Worm (Caenorhabditis elegans): ENCODE results near the gene F31E3.2.

Gene F31E3.2

DNA sequence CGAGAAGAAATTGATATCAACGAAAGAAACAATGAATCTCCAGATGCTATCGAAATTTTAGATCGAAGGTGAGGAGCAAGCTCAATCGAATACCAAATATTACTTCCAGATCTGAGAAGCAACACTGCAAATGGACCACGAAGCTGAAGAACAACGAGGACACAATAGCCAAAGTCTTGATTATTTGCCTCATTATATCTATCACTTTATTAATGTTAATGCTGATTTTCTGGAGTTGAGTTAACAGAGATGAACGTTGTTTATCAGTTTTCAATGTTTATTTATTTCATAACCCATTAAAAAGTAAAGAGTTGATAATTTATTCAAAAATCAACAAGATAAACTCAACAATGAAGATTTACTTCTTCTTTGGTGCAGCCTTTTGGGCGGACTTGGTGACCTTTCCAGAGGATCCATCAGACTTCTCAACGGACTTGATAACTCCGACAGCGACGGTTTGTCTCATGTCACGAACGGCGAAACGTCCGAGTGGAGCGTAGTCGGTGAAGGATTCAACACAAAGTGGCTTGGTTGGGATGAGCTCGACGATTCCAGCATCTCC lies 3.9 kb upstream of the F31E3.2 start:
- peak; percentile 9 for TF ChIP-seq nhr-71 (tag; optimal IDR thresholded peaks at IDR 0.05)
- no peak for TF ChIP-seq lin-35 (GFP tag; optimal IDR thresholded peaks at IDR 0.05)
- peak; percentile 29 for TF ChIP-seq nhr-47 (tag; optimal IDR thresholded peaks at IDR 0.05)
- TF ChIP-seq aly-2 (tag; optimal IDR thresholded peaks at IDR 0.05): peak; percentile 91
- TF ChIP-seq ama-1 (optimal IDR thresholded peaks at IDR 0.05): peak; percentile 33
- peak; percentile 19 for TF ChIP-seq nhr-90 (tag; optimal IDR thresholded peaks at IDR 0.05; ENCODE audit: poor library complexity)
- TF ChIP-seq lsy-2 (tag; optimal IDR thresholded peaks at IDR 0.05): peak in 1 of 2 experiments; percentile 53
- peak; percentile 2 for TF ChIP-seq rnt-1 (tag; optimal IDR thresholded peaks at IDR 0.05)
- peak; percentile 18 for TF ChIP-seq efl-1 (optimal IDR thresholded peaks at IDR 0.05)
- peak in 1 of 2 experiments; percentile 81 for TF ChIP-seq efl-1 (GFP tag; optimal IDR thresholded peaks at IDR 0.05 in 1 of 2)
- TF ChIP-seq pqm-1 (tag; optimal IDR thresholded peaks at IDR 0.05): no peak
- no peak for TF ChIP-seq jun-1 (tag; optimal IDR thresholded peaks at IDR 0.05)

ce11 chrIII:6970744-6971143 lies 3.0 kb upstream of the F31E3.2 start:
- TF ChIP-seq nhr-11 (tag; optimal IDR thresholded peaks at IDR 0.05) (no peak), swsn-7 (tag; optimal IDR thresholded peaks at IDR 0.05) (no peak), rnt-1 (tag; optimal IDR thresholded peaks at IDR 0.05) (peak; percentile 8), C16A3.4 (tag; optimal IDR thresholded peaks at IDR 0.05) (no peak), lin-15B (tag; optimal IDR thresholded peaks at IDR 0.05) (no peak), unc-98 (GFP tag; IDR thresholded peaks at IDR 0.05) (no peak), egl-27 (tag; optimal IDR thresholded peaks at IDR 0.05) (no peak), alr-1 (tag; optimal IDR thresholded peaks at IDR 0.05; ENCODE audit: borderline replicate concordance) (no peak), skn-1 (tag; optimal IDR thresholded peaks at IDR 0.05) (no peak)

ce11 chrIII:6971662-6972284 lies 2.0 kb upstream of the F31E3.2 start, which contains the start of the genes eef-1A.1 and rfc-4:
TSS of gene eef-1A.1 (minus strand) at chrIII:6971712.
TSS of gene rfc-4 (plus strand) at chrIII:6972253.
- TF ChIP-seq sptf-1 (tag; optimal IDR thresholded peaks at IDR 0.05) (no peak), rnt-1 (tag; optimal IDR thresholded peaks at IDR 0.05) (peak; percentile 96), elt-2 (tag; optimal IDR thresholded peaks at IDR 0.05) (peak; percentile 59), nhr-90 (tag; optimal IDR thresholded peaks at IDR 0.05; ENCODE audit: poor library complexity) (peak; percentile 97), aha-1 (tag; optimal IDR thresholded peaks at IDR 0.05) (peak; percentile 82), alr-1 (tag; optimal IDR thresholded peaks at IDR 0.05; ENCODE audit: borderline replicate concordance) (no peak), mab-9 (GFP tag; IDR thresholded peaks at IDR 0.05) (peak; percentile 80), aly-2 (tag; optimal IDR thresholded peaks at IDR 0.05) (peak; percentile 93), tlp-1 (tag; optimal IDR thresholded peaks at IDR 0.05) (no peak), efl-3 (GFP tag; optimal IDR thresholded peaks at IDR 0.05) (peak; percentile 38), dpl-1 (GFP tag; optimal IDR thresholded peaks at IDR 0.05) (peak; percentile 96 to 98 (median 97)), snu-23 (GFP tag; optimal IDR thresholded peaks at IDR 0.05) (peak; percentile 99), C16A3.4 (tag; optimal IDR thresholded peaks at IDR 0.05) (peak; percentile 99), lin-35 (GFP tag; optimal IDR thresholded peaks at IDR 0.05) (peak; percentile 97 to 99), unc-30 (tag; optimal IDR thresholded peaks at IDR 0.05) (no peak), tbx-2 (tag; optimal IDR thresholded peaks at IDR 0.05) (peak; percentile 97), nhr-85 (tag) (peak; percentile 98), egl-27 (tag; optimal IDR thresholded peaks at IDR 0.05) (peak in 1 of 2 experiments; percentile 5), lin-14 (GFP tag; optimal IDR thresholded peaks at IDR 0.05) (peak; percentile 97), nhr-12 (tag; optimal IDR thresholded peaks at IDR 0.05) (no peak), unc-86 (tag; optimal IDR thresholded peaks at IDR 0.05) (peak; percentile 93), swsn-7 (tag; optimal IDR thresholded peaks at IDR 0.05) (peak; percentile 97), lir-3 (tag; optimal IDR thresholded peaks at IDR 0.05; ENCODE audit: poor library complexity) (peak; percentile 91), ets-5 (GFP tag; IDR thresholded peaks at IDR 0.05) (no peak), ceh-82 (tag; optimal IDR thresholded peaks at IDR 0.05) (peak; percentile 94 to 98 (median 96)), C04F5.9 (tag; optimal IDR thresholded peaks at IDR 0.05) (peak; percentile 99), zag-1 (tag; optimal IDR thresholded peaks at IDR 0.05) (peak; percentile 81), snpc-4 (tag; optimal IDR thresholded peaks at IDR 0.05) (peak; percentile 92), lin-13 (GFP tag; optimal IDR thresholded peaks at IDR 0.05) (peak; percentile 97), F16B12.6 (tag; optimal IDR thresholded peaks at IDR 0.05) (peak; percentile 77), zip-4 (GFP tag; optimal IDR thresholded peaks at IDR 0.05) (peak; percentile 86), ztf-4 (tag; optimal IDR thresholded peaks at IDR 0.05) (peak; percentile 93), sox-4 (tag; optimal IDR thresholded peaks at IDR 0.05) (peak; percentile 75), dsc-1 (tag; optimal IDR thresholded peaks at IDR 0.05) (peak; percentile 98), unc-130 (tag; optimal IDR thresholded peaks at IDR 0.05) (peak; percentile 95), nhr-76 (tag; optimal IDR thresholded peaks at IDR 0.05) (no peak)

Measured in whole organism, L1 larva.